Worm (Caenorhabditis elegans): ENCODE measurements around the gene ZK813.3.

DNA sequence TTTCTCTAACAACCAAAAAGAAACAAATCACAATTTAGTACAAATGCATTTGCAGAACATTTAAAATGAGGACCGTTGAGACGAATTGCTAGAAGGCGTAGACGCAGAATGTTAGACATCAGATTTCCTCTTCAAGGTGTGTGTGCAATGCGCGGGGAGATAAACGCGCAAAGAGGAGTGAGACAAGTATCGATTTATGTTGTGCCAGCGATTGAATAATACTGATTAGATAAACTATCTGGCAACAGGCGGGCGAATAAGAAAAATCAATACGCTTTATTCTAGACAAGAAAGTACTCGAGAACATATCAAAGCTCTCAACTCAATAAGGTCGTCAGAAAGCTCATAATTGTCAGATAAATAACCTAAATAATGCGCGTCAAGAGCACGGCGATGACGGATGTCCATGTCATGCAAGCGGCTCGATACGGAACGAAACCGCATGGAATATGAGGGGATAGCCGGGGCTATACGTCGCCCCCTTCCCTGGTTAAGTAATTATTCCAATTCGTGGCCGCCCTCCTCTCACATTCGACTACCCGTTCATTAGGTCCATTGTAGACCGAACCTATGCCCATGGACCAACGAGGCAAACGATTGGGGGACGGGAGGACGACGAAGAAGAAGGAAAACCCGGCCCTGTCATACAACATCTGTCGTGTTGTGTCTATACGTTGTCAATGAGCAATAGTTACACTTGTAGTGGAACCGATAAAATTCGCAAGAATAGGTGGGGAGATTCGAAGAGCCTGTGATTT lies 25.5 kb downstream of the ZK813.3 start:
- TF ChIP-seq nhr-11 (tag; optimal IDR thresholded peaks at IDR 0.05) (no peak), ztf-1 (GFP tag; conservative IDR thresholded peaks at IDR 0.05) (no peak), fos-1 (tag; optimal IDR thresholded peaks at IDR 0.05) (no peak), peb-1 (tag; optimal IDR thresholded peaks at IDR 0.05) (no peak), dmd-4 (tag; optimal IDR thresholded peaks at IDR 0.05) (no peak), lin-39 (tag; optimal IDR thresholded peaks at IDR 0.05) (no peak), unc-55 (GFP tag; optimal IDR thresholded peaks at IDR 0.05) (peak; percentile 28), nhr-237 (tag; optimal IDR thresholded peaks at IDR 0.05) (no peak), snpc-4 (tag; optimal IDR thresholded peaks at IDR 0.05) (no peak), C34F6.9 (tag; optimal IDR thresholded peaks at IDR 0.05) (no peak), ama-1 (optimal IDR thresholded peaks at IDR 0.05) (no peak)
